Fruit fly (Drosophila melanogaster): Measurements from ENCODE around the gene Coprox.
A peak's percentile ranks its signal among the peaks of the same experiment; 100 is the strongest.

The Coprox gene

dm6 chr2L:6967422-6968012 lies 3.3 kb downstream of the Coprox start, which contains the start of gene Sumo (continued):
- peak; percentile 49 for TF ChIP-seq CG32532 (GFP tag; IDR thresholded peaks at IDR 0.05)
- no peak for TF ChIP-seq Fer1 (GFP tag; optimal IDR thresholded peaks at IDR 0.05)
- TF ChIP-seq CG1233 (GFP tag; optimal IDR thresholded peaks at IDR 0.05) = no peak
- TF ChIP-seq E2f1 (GFP tag; IDR thresholded peaks at IDR 0.05) = 0 out of 2 replicates have a peak, but pooled peaks have one; percentile 13
- TF ChIP-seq CG12219 (GFP tag; optimal IDR thresholded peaks at IDR 0.05) = no peak
- TF ChIP-seq kni (GFP tag; optimal IDR thresholded peaks at IDR 0.05) = no peak
- TF ChIP-seq en (GFP tag; optimal IDR thresholded peaks at IDR 0.05) = no peak
- peak; percentile 94 for TF ChIP-seq CG2116 (GFP tag; optimal IDR thresholded peaks at IDR 0.05)
- TF ChIP-seq CG8924 (tag; optimal IDR thresholded peaks at IDR 0.05) = no peak
- peak; percentile 99 for TF ChIP-seq zen2 (GFP tag; IDR thresholded peaks at IDR 0.05; ENCODE audit: partially characterized antibody)
- no peak for TF ChIP-seq ash1 (GFP tag; optimal IDR thresholded peaks at IDR 0.05)
- no peak for TF ChIP-seq Kr (GFP tag; optimal IDR thresholded peaks at IDR 0.05)
- TF ChIP-seq CG18262 (tag; optimal IDR thresholded peaks at IDR 0.05) = peak; percentile 50
- TF ChIP-seq CG30431 (GFP tag; optimal IDR thresholded peaks at IDR 0.05) = no peak
- no peak for TF ChIP-seq hkb (optimal IDR thresholded peaks at IDR 0.05)
- no peak for TF ChIP-seq hkb (GFP tag; IDR thresholded peaks at IDR 0.05)
- no peak for TF ChIP-seq CG10462 (GFP tag; optimal IDR thresholded peaks at IDR 0.05)
- no peak for TF ChIP-seq Dfd (GFP tag; optimal IDR thresholded peaks at IDR 0.05)
- TF ChIP-seq row (GFP tag; IDR thresholded peaks at IDR 0.05) = peak; percentile 93
- TF ChIP-seq HmgZ (tag; optimal IDR thresholded peaks at IDR 0.05) = no peak
- no peak for TF ChIP-seq chn (GFP tag; optimal IDR thresholded peaks at IDR 0.05)
- TF ChIP-seq gsb-n (tag; optimal IDR thresholded peaks at IDR 0.05) = no peak
- TF ChIP-seq Optix (GFP tag; IDR thresholded peaks at IDR 0.05) = no peak
- no peak for TF ChIP-seq tap (tag; optimal IDR thresholded peaks at IDR 0.05)
- TF ChIP-seq D (optimal IDR thresholded peaks at IDR 0.05) = no peak
- no peak for TF ChIP-seq D (GFP tag; optimal IDR thresholded peaks at IDR 0.05)
- no peak for TF ChIP-seq Nf-YB (GFP tag; optimal IDR thresholded peaks at IDR 0.05)
- no peak for TF ChIP-seq CG4282 (GFP tag; optimal IDR thresholded peaks at IDR 0.05)
- TF ChIP-seq CG5245 (GFP tag; optimal IDR thresholded peaks at IDR 0.05) = no peak
- TF ChIP-seq fd3F (GFP tag; optimal IDR thresholded peaks at IDR 0.05) = no peak
- no peak for TF ChIP-seq Blimp-1 (GFP tag; optimal IDR thresholded peaks at IDR 0.05)
- no peak for TF ChIP-seq CG8388 (GFP tag; optimal IDR thresholded peaks at IDR 0.05)
- TF ChIP-seq CG4328 (GFP tag; optimal IDR thresholded peaks at IDR 0.05) = no peak
- TF ChIP-seq insv (GFP tag; optimal IDR thresholded peaks at IDR 0.05) = no peak
- TF ChIP-seq CG4617 (GFP tag; optimal IDR thresholded peaks at IDR 0.05; ENCODE audit: borderline replicate concordance) = no peak
- no peak for TF ChIP-seq CG3407 (GFP tag; optimal IDR thresholded peaks at IDR 0.05)
- TF ChIP-seq CG17612 (GFP tag; IDR thresholded peaks at IDR 0.05) = no peak
- TF ChIP-seq Ada2b (GFP tag; IDR thresholded peaks at IDR 0.05) = no peak
- TF ChIP-seq nmo (GFP tag; optimal IDR thresholded peaks at IDR 0.05) = peak; percentile 50
- no peak for TF ChIP-seq hth (optimal IDR thresholded peaks at IDR 0.05)
- no peak for TF ChIP-seq cg (GFP tag; optimal IDR thresholded peaks at IDR 0.05)
- TF ChIP-seq CG43689 (GFP tag; IDR thresholded peaks at IDR 0.05) = no peak
- no peak for TF ChIP-seq Ssrp (tag; optimal IDR thresholded peaks at IDR 0.05)
- TF ChIP-seq CG6813 (GFP tag; optimal IDR thresholded peaks at IDR 0.05) = no peak
- TF ChIP-seq CG13624 (GFP tag; optimal IDR thresholded peaks at IDR 0.05) = no peak
- no peak for TF ChIP-seq Dad (GFP tag; optimal IDR thresholded peaks at IDR 0.05)
- no peak for TF ChIP-seq kay (GFP tag; optimal IDR thresholded peaks at IDR 0.05)
- TF ChIP-seq Eip74EF (GFP tag; optimal IDR thresholded peaks at IDR 0.05) = no peak
- TF ChIP-seq CG15073 (GFP tag; optimal IDR thresholded peaks at IDR 0.05) = no peak
- no peak; the same call in 1 of the 2 replicates for TF ChIP-seq CG11085 (GFP tag; IDR thresholded peaks at IDR 0.05)
- no peak for TF ChIP-seq CG3838 (GFP tag; optimal IDR thresholded peaks at IDR 0.05)
- no peak for TF ChIP-seq CG14014 (GFP tag; IDR thresholded peaks at IDR 0.05)
